Worm (Caenorhabditis elegans): ENCODE data around the gene crn-5.
A peak's percentile ranks its signal among the peaks of the same experiment; 100 is the strongest.

crn-5 gene

ce11 chrII:10592452-10592851 is at the start of gene crn-5:
TSS of gene crn-5 (plus strand) at chrII:10592752.
- TF ChIP-seq med-1 (GFP tag; optimal IDR thresholded peaks at IDR 0.05; ENCODE audit: insufficient read depth) (no peak), cog-1 (tag; optimal IDR thresholded peaks at IDR 0.05) (no peak), ztf-23 (GFP tag; IDR thresholded peaks at IDR 0.05) (no peak), klf-2 (GFP tag; conservative IDR thresholded peaks at IDR 0.05) (no peak), T22C8.4 (GFP tag; IDR thresholded peaks at IDR 0.05) (no peak), ztf-29 (GFP tag; IDR thresholded peaks at IDR 0.05) (no peak), ref-1 (GFP tag; conservative IDR thresholded peaks at IDR 0.05) (no peak), flt-1 (GFP tag; IDR thresholded peaks at IDR 0.05) (no peak), tab-1 (GFP tag; IDR thresholded peaks at IDR 0.05) (no peak)

ce11 chrII:10543457-10544137 is 49.0 kb upstream of the crn-5 start:
- no peak for TF ChIP-seq ztf-29 (GFP tag; IDR thresholded peaks at IDR 0.05)
- TF ChIP-seq ztf-23 (GFP tag; IDR thresholded peaks at IDR 0.05), result no peak
- TF ChIP-seq tab-1 (GFP tag; IDR thresholded peaks at IDR 0.05), result no peak
- TF ChIP-seq med-1 (GFP tag; optimal IDR thresholded peaks at IDR 0.05; ENCODE audit: insufficient read depth), result no peak
- TF ChIP-seq ref-1 (GFP tag; conservative IDR thresholded peaks at IDR 0.05), result no peak; the same call in 1 of the 2 replicates
- TF ChIP-seq klf-2 (GFP tag; conservative IDR thresholded peaks at IDR 0.05), result no peak
- no peak for TF ChIP-seq cog-1 (tag; optimal IDR thresholded peaks at IDR 0.05)
- no peak for TF ChIP-seq T22C8.4 (GFP tag; IDR thresholded peaks at IDR 0.05)
- no peak for TF ChIP-seq flt-1 (GFP tag; IDR thresholded peaks at IDR 0.05)

ce11 chrII:10544374-10544908 is 48.1 kb upstream of the crn-5 start:
- TF ChIP-seq T22C8.4 (GFP tag; IDR thresholded peaks at IDR 0.05), result 0 out of 2 replicates have a peak, but pooled peaks have one; percentile 13
- TF ChIP-seq ztf-29 (GFP tag; IDR thresholded peaks at IDR 0.05), result no peak

DNA sequence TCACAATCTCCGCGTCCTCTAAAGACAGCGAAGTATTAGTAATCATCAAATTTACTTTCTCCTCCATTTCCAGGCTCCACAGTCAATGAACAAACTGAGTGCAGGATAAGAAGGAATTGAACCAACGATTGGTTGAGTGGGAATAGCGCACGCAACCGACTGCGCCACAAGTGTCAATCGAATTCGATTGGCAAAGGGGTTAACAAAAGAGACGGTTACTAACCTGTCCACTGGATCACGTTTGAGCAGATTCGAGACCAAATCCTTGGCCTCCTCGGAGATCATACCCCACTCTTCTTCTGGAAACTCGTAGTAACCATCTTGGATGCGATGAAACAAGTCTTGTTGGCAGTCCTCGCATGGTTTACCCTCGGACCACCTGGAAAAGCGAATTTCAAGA is 47.3 kb upstream of the crn-5 start:
- TF ChIP-seq med-1 (GFP tag; optimal IDR thresholded peaks at IDR 0.05; ENCODE audit: insufficient read depth) (no peak), flt-1 (GFP tag; IDR thresholded peaks at IDR 0.05) (peak; percentile 73), ref-1 (GFP tag; conservative IDR thresholded peaks at IDR 0.05) (0 out of 2 replicates have a peak, but pooled peaks have one; percentile 12)

- TF ChIP-seq med-1 (GFP tag; optimal IDR thresholded peaks at IDR 0.05; ENCODE audit: insufficient read depth) (no peak), tab-1 (GFP tag; IDR thresholded peaks at IDR 0.05) (no peak), ref-1 (GFP tag; conservative IDR thresholded peaks at IDR 0.05) (no peak), T22C8.4 (GFP tag; IDR thresholded peaks at IDR 0.05) (no peak)
Measured at ce11 chrII:10545924-10546783, 46.4 kb upstream of the crn-5 start.

DNA sequence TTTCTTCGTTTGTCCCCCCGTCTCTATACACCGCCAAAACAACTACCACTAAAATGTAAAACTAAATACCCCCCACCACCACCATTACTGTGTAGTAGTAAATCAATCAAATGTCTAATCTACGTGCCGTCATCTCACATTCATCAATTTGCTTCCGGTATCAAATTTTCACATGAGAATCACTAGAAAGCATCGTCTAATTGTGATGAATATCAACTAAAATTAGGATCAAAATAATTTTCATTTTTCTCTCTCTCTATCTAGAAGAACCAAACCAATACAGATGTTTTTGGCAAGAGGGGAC is 45.8 kb upstream of the crn-5 start:
- no peak for TF ChIP-seq tab-1 (GFP tag; IDR thresholded peaks at IDR 0.05)

ce11 chrII:10547311-10547710 is 45.2 kb upstream of the crn-5 start:
- TF ChIP-seq flt-1 (GFP tag; IDR thresholded peaks at IDR 0.05) (peak; percentile 61; the same call in 1 of the 2 replicates), ref-1 (GFP tag; conservative IDR thresholded peaks at IDR 0.05) (no peak)

DNA sequence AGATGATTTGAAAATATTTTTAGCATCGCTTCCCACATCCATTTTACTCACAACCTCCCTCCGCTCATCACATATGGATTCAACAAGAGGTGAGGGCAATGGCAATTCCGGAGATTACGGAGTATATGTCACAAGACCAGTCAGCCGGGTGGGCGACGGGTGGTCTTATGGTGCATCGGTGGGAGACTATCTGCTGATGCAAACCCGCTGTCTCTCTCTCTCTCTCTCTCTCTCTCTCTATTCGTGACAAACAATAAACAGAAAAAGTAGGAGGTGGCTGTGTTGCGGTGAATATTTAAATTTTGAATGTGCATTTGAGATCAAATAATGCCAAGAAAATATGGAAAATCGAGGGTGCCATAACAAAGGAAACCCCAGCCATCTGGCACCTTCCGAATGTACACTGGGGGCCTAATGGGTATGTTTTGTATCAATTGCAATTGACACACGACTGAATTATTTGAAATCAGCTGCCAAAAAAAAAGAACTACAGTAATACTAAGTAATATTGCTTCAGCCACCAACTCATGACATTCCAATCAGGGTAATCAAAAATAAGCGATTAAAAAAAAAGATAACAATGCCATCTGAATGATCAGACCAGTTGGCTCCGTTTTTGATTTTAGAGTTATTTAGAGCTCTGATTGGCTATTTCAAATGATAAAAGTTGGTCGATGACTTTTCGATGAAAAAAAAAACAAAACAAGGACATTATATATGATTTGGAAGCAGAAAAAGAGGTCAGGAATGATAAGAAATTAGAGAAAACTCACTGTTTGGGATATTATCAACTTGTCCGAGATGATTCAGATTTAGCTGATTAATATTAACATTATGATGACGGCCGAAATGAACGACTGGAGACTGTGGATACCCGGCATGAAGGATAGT is 44.5 kb upstream of the crn-5 start:
- TF ChIP-seq ztf-29 (GFP tag; IDR thresholded peaks at IDR 0.05), result no peak
- peak; percentile 45; the same call in 1 of the 2 replicates for TF ChIP-seq flt-1 (GFP tag; IDR thresholded peaks at IDR 0.05)

ce11 chrII:10548778-10549671 is 43.5 kb upstream of the crn-5 start:
- TF ChIP-seq ref-1 (GFP tag; conservative IDR thresholded peaks at IDR 0.05) (no peak), flt-1 (GFP tag; IDR thresholded peaks at IDR 0.05) (peak; percentile 80), ztf-23 (GFP tag; IDR thresholded peaks at IDR 0.05) (peak; percentile 71; the same call in 1 of the 2 replicates), ztf-29 (GFP tag; IDR thresholded peaks at IDR 0.05) (peak; percentile 85)

DNA sequence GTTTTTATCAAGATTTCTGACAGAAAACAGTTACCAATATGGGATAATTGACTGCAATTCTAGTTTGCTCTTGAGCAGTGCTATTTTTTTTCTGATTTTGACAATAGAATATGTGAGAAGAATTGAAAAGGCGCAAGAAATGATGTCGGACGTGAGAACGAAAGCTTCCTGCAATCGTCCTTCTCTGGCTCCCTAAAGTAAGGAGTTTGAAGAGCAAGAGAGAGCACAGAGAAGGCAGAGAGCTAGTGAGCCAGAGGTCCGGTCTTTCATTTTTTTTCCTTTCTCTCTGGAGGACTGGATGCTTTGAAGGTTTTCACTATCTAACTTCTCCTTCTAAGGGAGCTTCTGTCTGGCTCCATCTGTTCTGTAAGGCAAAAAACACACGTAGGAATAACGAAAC is 42.4 kb upstream of the crn-5 start:
- TF ChIP-seq ztf-29 (GFP tag; IDR thresholded peaks at IDR 0.05) (no peak), cog-1 (tag; optimal IDR thresholded peaks at IDR 0.05) (no peak), med-1 (GFP tag; optimal IDR thresholded peaks at IDR 0.05; ENCODE audit: insufficient read depth) (no peak), tab-1 (GFP tag; IDR thresholded peaks at IDR 0.05) (no peak), ztf-23 (GFP tag; IDR thresholded peaks at IDR 0.05) (no peak), klf-2 (GFP tag; conservative IDR thresholded peaks at IDR 0.05) (no peak), ref-1 (GFP tag; conservative IDR thresholded peaks at IDR 0.05) (no peak), flt-1 (GFP tag; IDR thresholded peaks at IDR 0.05) (no peak), T22C8.4 (GFP tag; IDR thresholded peaks at IDR 0.05) (no peak)

Data from whole organism, midembryonic.